ENCODE assay signal across 4 worm cellular contexts in genomic region chrII:3992660-3993245, ce11.
TF ChIP-seq lines count a peak whose summit lies in the region.

Y14H12A.1 (plus strand) TSS chrII:3993195.

TF ChIP-seq in whole organism, L1 larva, 84 proteins besides CTCF, POLR2A, EP300 and RAD21:
- TF ChIP-seq elt-3 (tag; optimal IDR thresholded peaks at IDR 0.05; lab: Kevin White, UChicago) (no peak), elt-2 (tag; optimal IDR thresholded peaks at IDR 0.05; lab: Kevin White, UChicago) (peak; percentile 69)
TF ChIP-seq in whole organism, L1 larva: peak in this region for 1.

TF ChIP-seq in whole organism, L3 larva, 47 proteins besides CTCF, POLR2A, EP300 and RAD21:
- TF ChIP-seq lsy-12 (tag; optimal IDR thresholded peaks at IDR 0.05; lab: Kevin White, UChicago): no peak
- no peak for TF ChIP-seq skn-1 (tag; optimal IDR thresholded peaks at IDR 0.05; lab: Kevin White, UChicago)
- TF ChIP-seq pqm-1 (tag; optimal IDR thresholded peaks at IDR 0.05; lab: Kevin White, UChicago): peak; percentile 24
- TF ChIP-seq mml-1 (tag; optimal IDR thresholded peaks at IDR 0.05; lab: Kevin White, UChicago): no peak
- peak; percentile 7 for TF ChIP-seq pha-4 (tag; optimal IDR thresholded peaks at IDR 0.05; lab: Kevin White, UChicago)
- TF ChIP-seq lin-39 (tag; optimal IDR thresholded peaks at IDR 0.05; lab: Kevin White, UChicago): no peak
- TF ChIP-seq elt-2 (tag; optimal IDR thresholded peaks at IDR 0.05; lab: Kevin White, UChicago): peak; percentile 63
- TF ChIP-seq lin-15B (tag; optimal IDR thresholded peaks at IDR 0.05; lab: Kevin White, UChicago): no peak

TF ChIP-seq in whole organism, L4 larva, 104 proteins besides CTCF, POLR2A, EP300 and RAD21:
- TF ChIP-seq lin-29 (GFP tag; IDR thresholded peaks at IDR 0.05; lab: Robert Waterston, UW): no peak
- TF ChIP-seq nhr-237 (tag; optimal IDR thresholded peaks at IDR 0.05; lab: Kevin White, UChicago): no peak
- TF ChIP-seq nhr-102 (tag; optimal IDR thresholded peaks at IDR 0.05; lab: Kevin White, UChicago): no peak
- no peak for TF ChIP-seq lin-13 (GFP tag; optimal IDR thresholded peaks at IDR 0.05; lab: Kevin White, UChicago)
- no peak for TF ChIP-seq daf-16 (GFP tag; optimal IDR thresholded peaks at IDR 0.05; lab: Kevin White, UChicago)
- peak; percentile 72 for TF ChIP-seq daf-16 (tag; optimal IDR thresholded peaks at IDR 0.05; lab: Kevin White, UChicago)
- TF ChIP-seq php-3 (GFP tag; IDR thresholded peaks at IDR 0.05; lab: Robert Waterston, UW): peak; percentile 75; the same call in 1 of the 2 replicates
- no peak for TF ChIP-seq fkh-10 (GFP tag; optimal IDR thresholded peaks at IDR 0.05; lab: Kevin White, UChicago)
- no peak for TF ChIP-seq Y48G9A.11 (GFP tag; IDR thresholded peaks at IDR 0.05; lab: Robert Waterston, UW)
- TF ChIP-seq mxl-2 (GFP tag; conservative IDR thresholded peaks at IDR 0.05; lab: Robert Waterston, UW): no peak
- TF ChIP-seq mdl-1 (tag; optimal IDR thresholded peaks at IDR 0.05; lab: Kevin White, UChicago): no peak
- no peak for TF ChIP-seq zfp-3 (GFP tag; conservative IDR thresholded peaks at IDR 0.05; lab: Robert Waterston, UW)
- TF ChIP-seq D1046.2 (GFP tag; IDR thresholded peaks at IDR 0.05; lab: Robert Waterston, UW): no peak
- no peak for TF ChIP-seq F10B5.3 (tag; optimal IDR thresholded peaks at IDR 0.05; lab: Kevin White, UChicago)
- no peak for TF ChIP-seq ceh-20 (GFP tag; IDR thresholded peaks at IDR 0.05; lab: Robert Waterston, UW)
- TF ChIP-seq attf-4 (tag; optimal IDR thresholded peaks at IDR 0.05; lab: Kevin White, UChicago): no peak
- TF ChIP-seq nhr-10 (tag; optimal IDR thresholded peaks at IDR 0.05; lab: Kevin White, UChicago): no peak

TF ChIP-seq in whole organism, young adult, 124 proteins besides CTCF, POLR2A, EP300 and RAD21:
- TF ChIP-seq B0019.2 (GFP tag; conservative IDR thresholded peaks at IDR 0.05; lab: Robert Waterston, UW) (no peak), lsl-1 (GFP tag; optimal IDR thresholded peaks at IDR 0.05; lab: Kevin White, UChicago) (no peak), nhr-80 (tag; optimal IDR thresholded peaks at IDR 0.05; lab: Kevin White, UChicago) (peak; percentile 12)
